Fruit fly (Drosophila melanogaster) whole organism, embryonic: Measurements from ENCODE around the gene CG6443.
A peak's percentile ranks its signal among the peaks of the same experiment; 100 is the strongest.

Source experiments
- Bgb ChIP-seq: fragments of 200-800 bp; sonication (Bioruptor generic); IDR thresholded peaks from 2 replicates; pipeline ENCODE4 v1.3.6; 2022; ENCODE audit warnings: missing biosample characterization, missing genetic modification characterization; ENCODE audit not compliant: partially characterized antibody
- Bteb2 ChIP-seq: fragments of 200-800 bp; sonication (Bioruptor generic); optimal IDR thresholded peaks from 2 replicates; lab custom pipeline; 2016; ENCODE audit warnings: missing biosample characterization, missing genetic modification characterization
- CG11456 ChIP-seq: fragments of 200-800 bp; sonication (Bioruptor generic); IDR thresholded peaks from 3 replicates; pipeline ENCODE4 v1.3.6; 2022; ENCODE audit warnings: missing biosample characterization, missing genetic modification characterization
- CG11696 ChIP-seq: fragments of 200-800 bp; sonication (Bioruptor generic); IDR thresholded peaks from 2 replicates; pipeline ENCODE4 v1.3.6; 2022; ENCODE audit warnings: missing biosample characterization, missing genetic modification characterization
- CG12155 ChIP-seq: fragments of 200-800 bp; sonication (Bioruptor generic); optimal IDR thresholded peaks from 3 replicates; lab custom pipeline; 2016; ENCODE audit warnings: missing biosample characterization, missing genetic modification characterization
- CG12769 ChIP-seq: fragments of 200-800 bp; sonication (Bioruptor generic); optimal IDR thresholded peaks from 2 replicates; lab custom pipeline; 2019; ENCODE audit warnings: missing biosample characterization, mild to moderate bottlenecking, missing genetic modification characterization, moderate library complexity
- CG14965 ChIP-seq: fragments of 200-800 bp; sonication (Bioruptor generic); optimal IDR thresholded peaks from 2 replicates; lab custom pipeline; 2016; ENCODE audit warnings: missing biosample characterization, missing genetic modification characterization, borderline replicate concordance
- CG16813 ChIP-seq: fragments of 200-800 bp; sonication (Bioruptor generic); IDR thresholded peaks from 3 replicates; pipeline ENCODE4 v1.3.6; 2022; ENCODE audit warnings: missing biosample characterization, missing genetic modification characterization; ENCODE audit not compliant: partially characterized antibody
- CG16815 ChIP-seq: fragments of 200-800 bp; sonication (Bioruptor generic); optimal IDR thresholded peaks from 3 replicates; lab custom pipeline; 2017; ENCODE audit warnings: missing biosample characterization, mild to moderate bottlenecking, missing genetic modification characterization
- CG17568 ChIP-seq: fragments of 200-800 bp; sonication (Bioruptor generic); optimal IDR thresholded peaks from 2 replicates; lab custom pipeline; 2018; ENCODE audit warnings: missing biosample characterization, mild to moderate bottlenecking, missing genetic modification characterization, moderate library complexity
- CG17802 ChIP-seq: fragments of 200-800 bp; sonication (Bioruptor generic); optimal IDR thresholded peaks from 2 replicates; lab custom pipeline; 2018; ENCODE audit warnings: missing biosample characterization, mild to moderate bottlenecking, missing genetic modification characterization, moderate library complexity
- CG1792 ChIP-seq: fragments of 200-800 bp; sonication (Bioruptor generic); optimal IDR thresholded peaks from 2 replicates; lab custom pipeline; 2016; ENCODE audit warnings: missing biosample characterization, missing genetic modification characterization
- CG2120 ChIP-seq: fragments of 200-800 bp; sonication (Bioruptor generic); optimal IDR thresholded peaks from 3 replicates; lab custom pipeline; 2016; ENCODE audit warnings: missing biosample characterization, missing genetic modification characterization
- CG3281 ChIP-seq: fragments of 200-800 bp; sonication (Bioruptor generic); optimal IDR thresholded peaks from 3 replicates; lab custom pipeline; 2017; ENCODE audit warnings: missing biosample characterization, mild to moderate bottlenecking, missing genetic modification characterization
- CG3407 ChIP-seq: fragments of 200-800 bp; sonication (Bioruptor generic); optimal IDR thresholded peaks from 2 replicates; lab custom pipeline; 2018; ENCODE audit warnings: missing biosample characterization, mild to moderate bottlenecking, missing genetic modification characterization
- CG3847 ChIP-seq: fragments of 200-800 bp; sonication (Bioruptor generic); IDR thresholded peaks from 2 replicates; pipeline ENCODE4 v1.3.6; 2022; ENCODE audit warnings: missing biosample characterization, missing genetic modification characterization
- CG42726 ChIP-seq: fragments of 200-800 bp; sonication (Bioruptor generic); IDR thresholded peaks from 2 replicates; pipeline ENCODE4 v1.3.6; 2022; ENCODE audit warnings: missing biosample characterization, missing genetic modification characterization; ENCODE audit not compliant: partially characterized antibody
- CG6254 ChIP-seq: fragments of 200-800 bp; sonication (Bioruptor generic); optimal IDR thresholded peaks from 3 replicates; lab custom pipeline; 2017; ENCODE audit warnings: mild to moderate bottlenecking, missing biosample characterization, missing genetic modification reagents, missing genetic modification characterization
- CG6765 ChIP-seq: fragments of 200-800 bp; sonication (Bioruptor generic); optimal IDR thresholded peaks from 3 replicates; lab custom pipeline; 2017; ENCODE audit warnings: missing biosample characterization, mild to moderate bottlenecking, missing genetic modification characterization
- CG6854 ChIP-seq: fragments of 200-800 bp; sonication (Bioruptor generic); optimal IDR thresholded peaks from 3 replicates; lab custom pipeline; 2017; ENCODE audit warnings: missing biosample characterization, mild to moderate bottlenecking, missing genetic modification characterization
- CG7786 ChIP-seq: fragments of 200-800 bp; sonication (Bioruptor generic); optimal IDR thresholded peaks from 2 replicates; lab custom pipeline; 2016; ENCODE audit warnings: missing biosample characterization, missing genetic modification characterization
- CG9932 ChIP-seq: fragments of 200-800 bp; sonication (Bioruptor generic); IDR thresholded peaks from 2 replicates; pipeline ENCODE4 v1.3.6; 2022; ENCODE audit warnings: missing biosample characterization, missing genetic modification characterization
- Chrac-16 ChIP-seq: fragments of 200-800 bp; sonication (Bioruptor generic); optimal IDR thresholded peaks from 3 replicates; lab custom pipeline; 2016; ENCODE audit warnings: missing biosample characterization, missing genetic modification characterization
- D19B ChIP-seq: fragments of 200-800 bp; sonication (Bioruptor generic); optimal IDR thresholded peaks from 2 replicates; lab custom pipeline; 2017; ENCODE audit warnings: missing biosample characterization, mild to moderate bottlenecking, missing genetic modification characterization
- Hsf ChIP-seq: fragments of 200-800 bp; sonication (Bioruptor generic); optimal IDR thresholded peaks from 3 replicates; lab custom pipeline; 2016; ENCODE audit warnings: missing biosample characterization, missing genetic modification characterization
- Med ChIP-seq: fragments of 200-800 bp; sonication (Bioruptor generic); peaks from one replicate; lab custom pipeline; 2016; ENCODE audit warnings: missing biosample characterization, missing genetic modification characterization, mild to moderate bottlenecking, inconsistent platforms, moderate library complexity
- NC2α ChIP-seq: fragments of 200-800 bp; sonication (Bioruptor generic); optimal IDR thresholded peaks from 2 replicates; lab custom pipeline; 2016; ENCODE audit warnings: missing biosample characterization, missing genetic modification characterization
- NFAT ChIP-seq: fragments of 200-800 bp; sonication (Bioruptor generic); IDR thresholded peaks from 2 replicates; pipeline ENCODE4 v1.3.6; 2022; ENCODE audit warnings: missing biosample characterization, missing genetic modification characterization
- Usf ChIP-seq: fragments of 200-800 bp; sonication (Bioruptor generic); optimal IDR thresholded peaks from 2 replicates; lab custom pipeline; 2017; ENCODE audit warnings: missing genotype, missing biosample characterization, missing genetic modification characterization
- al ChIP-seq: fragments of 200-800 bp; sonication (Bioruptor generic); IDR thresholded peaks from 2 replicates; pipeline ENCODE4 v1.3.6; 2022; ENCODE audit warnings: missing biosample characterization, missing genetic modification characterization
- bcd ChIP-seq: fragments of 200-800 bp; sonication (Bioruptor generic); optimal IDR thresholded peaks from 2 replicates; lab custom pipeline; 2017; ENCODE audit warnings: missing biosample characterization, mild to moderate bottlenecking, missing genetic modification characterization
- bigmax ChIP-seq: fragments of 200-800 bp; sonication (Bioruptor generic); optimal IDR thresholded peaks from 2 replicates; lab custom pipeline; 2018; ENCODE audit warnings: missing biosample characterization, mild to moderate bottlenecking, missing genetic modification characterization
- cwo ChIP-seq: fragments of 200-800 bp; sonication (Bioruptor generic); optimal IDR thresholded peaks from 3 replicates; lab custom pipeline; 2017; ENCODE audit warnings: missing biosample characterization, missing genetic modification characterization, mild to moderate bottlenecking, moderate library complexity, missing genetic modification reagents
- dysf ChIP-seq: fragments of 200-800 bp; sonication (Bioruptor generic); IDR thresholded peaks from 3 replicates; pipeline ENCODE4 v1.3.6; 2022; ENCODE audit warnings: missing biosample characterization, missing genetic modification characterization
- fd102C ChIP-seq: fragments of 200-800 bp; sonication (Bioruptor generic); optimal IDR thresholded peaks from 2 replicates; lab custom pipeline; 2018; ENCODE audit warnings: missing biosample characterization, mild to moderate bottlenecking, missing genetic modification characterization, moderate library complexity
- gce ChIP-seq: fragments of 200-800 bp; sonication (Bioruptor generic); IDR thresholded peaks from 3 replicates; pipeline ENCODE4 v1.3.6; 2022; ENCODE audit warnings: missing biosample characterization, missing genetic modification characterization
- gem ChIP-seq: fragments of 200-800 bp; sonication (Bioruptor generic); optimal IDR thresholded peaks from 2 replicates; lab custom pipeline; 2019; ENCODE audit warnings: missing biosample characterization, mild to moderate bottlenecking, missing genetic modification characterization, moderate library complexity
- grau ChIP-seq: fragments of 200-800 bp; optimal IDR thresholded peaks from 3 replicates; lab custom pipeline; 2019; ENCODE audit warnings: missing biosample characterization, mild to moderate bottlenecking, missing genetic modification characterization, moderate library complexity
- gro ChIP-seq: fragments of 200-800 bp; sonication (Bioruptor generic); optimal IDR thresholded peaks from 2 replicates; lab custom pipeline; 2016; ENCODE audit warnings: missing biosample characterization, missing genetic modification characterization
- hth ChIP-seq: fragments of >200 bp; optimal IDR thresholded peaks from 2 replicates; lab custom pipeline; 2017; ENCODE audit warnings: inconsistent platforms
- lab ChIP-seq: fragments of 200-800 bp; sonication (Bioruptor generic); optimal IDR thresholded peaks from 3 replicates; lab custom pipeline; 2017; ENCODE audit warnings: missing biosample characterization, missing genetic modification characterization, mild to moderate bottlenecking, moderate library complexity, missing genetic modification reagents
- lilli ChIP-seq: fragments of 200-800 bp; sonication (Bioruptor generic); optimal IDR thresholded peaks from 3 replicates; lab custom pipeline; 2016; ENCODE audit warnings: missing biosample characterization, missing genetic modification characterization
- lola ChIP-seq, 3 experiments: fragments of >200 bp in 2 of 3; fragments of 200-800 bp in 1 of 3; sonication (Bioruptor generic) in 1 of 3; optimal IDR thresholded peaks; 2 replicates each; lab custom pipeline; 2017 to 2019; ENCODE audit warnings: missing biosample characterization in 3 of 3, missing genetic modification characterization in 3 of 3, mild to moderate bottlenecking in 1 of 3, moderate library complexity in 1 of 3
- mld ChIP-seq: fragments of 200-800 bp; sonication (Bioruptor generic); IDR thresholded peaks from 3 replicates; pipeline ENCODE4 v1.3.6; 2022; ENCODE audit warnings: missing biosample characterization, missing genetic modification characterization; ENCODE audit not compliant: partially characterized antibody
- org-1 ChIP-seq: fragments of 200-800 bp; sonication (Bioruptor generic); optimal IDR thresholded peaks from 2 replicates; lab custom pipeline; 2017; ENCODE audit warnings: missing biosample characterization, missing genetic modification characterization
- row ChIP-seq: fragments of 200-800 bp; sonication (Bioruptor generic); IDR thresholded peaks from 3 replicates; pipeline ENCODE4 v1.3.6; 2022; ENCODE audit warnings: missing biosample characterization, missing genetic modification characterization
- sens ChIP-seq: fragments of 200-800 bp; sonication (Bioruptor generic); peaks from one replicate; lab custom pipeline; 2016; ENCODE audit warnings: missing biosample characterization, missing genetic modification characterization
- slbo ChIP-seq: fragments of 200-800 bp; sonication (Bioruptor generic); IDR thresholded peaks from 2 replicates; pipeline ENCODE4 v1.3.6; 2022; ENCODE audit warnings: missing biosample characterization, missing genetic modification characterization
- stc ChIP-seq: fragments of 200-800 bp; sonication (Bioruptor generic); IDR thresholded peaks from 2 replicates; pipeline ENCODE4 v1.3.6; 2022; ENCODE audit warnings: missing biosample characterization, missing genetic modification characterization
- usp ChIP-seq: fragments of >200 bp; optimal IDR thresholded peaks from 2 replicates; lab custom pipeline; 2017; ENCODE audit warnings: missing biosample characterization, missing genetic modification characterization
- vvl ChIP-seq: fragments of 200-800 bp; sonication (Bioruptor generic); IDR thresholded peaks from 2 replicates; pipeline ENCODE4 v1.3.6; 2022; ENCODE audit warnings: missing biosample characterization, missing genetic modification characterization

CG6443 gene

dm6 chr2L:10682912-10683311 lies 45.9 kb upstream of the CG6443 start (continued):
- TF ChIP-seq lilli (peak; percentile 43), usp (GFP tag; lab: Kevin White, UChicago) (no peak), CG3281 (GFP tag; lab: Kevin White, UChicago) (peak; percentile 18), CG17802 (tag; lab: Kevin White, UChicago) (no peak), CG7786 (peak; percentile 10), CG6854 (GFP tag; lab: Kevin White, UChicago) (no peak), lola (GFP tag; optimal IDR thresholded peaks at IDR 0.05; lab: Kevin White, UChicago) (no peak), row (GFP tag; lab: Robert Waterston, UW) (peak; percentile 23; the same call in 1 of the 3 replicates), CG3847 (no peak), CG3407 (GFP tag; lab: Kevin White, UChicago) (no peak), gce (GFP tag; lab: Robert Waterston, UW) (no peak), grau (tag; lab: Kevin White, UChicago) (peak; percentile 18), Bteb2 (GFP tag; lab: Kevin White, UChicago) (no peak), Med (GFP tag; lab: Kevin White, UChicago) (peak; percentile 87), CG42726 (GFP tag; lab: Robert Waterston, UW) (no peak), D19B (GFP tag; lab: Kevin White, UChicago) (peak; percentile 86), mld (no peak), NFAT (GFP tag; lab: Robert Waterston, UW) (0 out of 2 replicates have a peak, but pooled peaks have one; percentile 24), CG16815 (GFP tag; lab: Kevin White, UChicago) (peak; percentile 18), dysf (GFP tag; lab: Robert Waterston, UW) (peak; percentile 5; the same call in 1 of the 3 replicates), bcd (GFP tag; lab: Kevin White, UChicago) (peak; percentile 4), cwo (no peak), CG14965 (no peak), al (GFP tag; lab: Robert Waterston, UW) (peak; percentile 5; the same call in 1 of the 2 replicates), CG17568 (GFP tag; lab: Kevin White, UChicago) (no peak), lab (GFP tag; lab: Kevin White, UChicago) (peak; percentile 1), CG12769 (peak; percentile 4), slbo (GFP tag; lab: Robert Waterston, UW) (peak; percentile 28; the same call in 1 of the 2 replicates), CG16813 (0 out of 3 replicates have a peak, but pooled peaks have one; percentile 14), CG12155 (GFP tag; lab: Kevin White, UChicago) (no peak), CG1792 (no peak), Bgb (GFP tag; lab: Robert Waterston, UW) (no peak), NC2α (GFP tag; lab: Kevin White, UChicago) (no peak), CG11696 (no peak), vvl (GFP tag; lab: Robert Waterston, UW) (0 out of 2 replicates have a peak, but pooled peaks have one; percentile 15), fd102C (GFP tag; lab: Kevin White, UChicago) (no peak), gem (tag; lab: Kevin White, UChicago) (peak; percentile 42), CG6254 (no peak), Chrac-16 (GFP tag; lab: Kevin White, UChicago) (no peak), stc (no peak), CG9932 (GFP tag; lab: Robert Waterston, UW) (peak; percentile 72), Usf (GFP tag; lab: Kevin White, UChicago) (peak; percentile 7), gro (peak; percentile 22), Hsf (GFP tag; lab: Kevin White, UChicago) (peak; percentile 14), CG11456 (GFP tag; lab: Robert Waterston, UW) (no peak), CG2120 (GFP tag; lab: Kevin White, UChicago) (peak; percentile 56), hth (lab: Kevin White, UChicago) (no peak), CG6765 (GFP tag; lab: Kevin White, UChicago) (no peak), sens (peak; percentile 36), org-1 (GFP tag; lab: Kevin White, UChicago) (no peak), bigmax (GFP tag; lab: Kevin White, UChicago) (no peak)
